Fruit fly (Drosophila melanogaster) whole organism, prepupa: ENCODE measurements around the gene CecB.
A peak's percentile ranks its signal among the peaks of the same experiment; 100 is the strongest.

Source experiments
- CG10631 ChIP-seq: fragments of 200-800 bp; sonication (Bioruptor generic); optimal IDR thresholded peaks from 2 replicates; lab custom pipeline; 2016; ENCODE audit warnings: missing biosample characterization, missing genetic modification characterization
- CG10669 ChIP-seq: fragments of 200-800 bp; sonication (Bioruptor generic); optimal IDR thresholded peaks from 3 replicates; lab custom pipeline; 2018; ENCODE audit warnings: missing biosample characterization, mild to moderate bottlenecking, missing genetic modification characterization, moderate library complexity
- CG11294 ChIP-seq: fragments of 200-800 bp; sonication (Bioruptor generic); IDR thresholded peaks from 2 replicates; pipeline ENCODE4 v1.3.6; 2022; ENCODE audit warnings: missing biosample characterization, missing genetic modification characterization
- CG11762 ChIP-seq: fragments of 200-800 bp; sonication (Bioruptor generic); optimal IDR thresholded peaks from 3 replicates; lab custom pipeline; 2016; ENCODE audit warnings: missing biosample characterization, missing genetic modification characterization; ENCODE audit not compliant: insufficient read depth
- CG15336 ChIP-seq: fragments of 200-800 bp; sonication (Bioruptor generic); IDR thresholded peaks from 2 replicates; pipeline ENCODE4 v1.3.6; 2022; ENCODE audit warnings: missing biosample characterization, missing genetic modification characterization
- CG1621 ChIP-seq: fragments of 200-800 bp; sonication (Bioruptor generic); optimal IDR thresholded peaks from 3 replicates; lab custom pipeline; 2018; ENCODE audit warnings: missing biosample characterization, mild to moderate bottlenecking, missing genetic modification characterization
- CG16779 ChIP-seq: fragments of 200-800 bp; sonication (Bioruptor generic); optimal IDR thresholded peaks from 3 replicates; lab custom pipeline; 2017; ENCODE audit warnings: missing biosample characterization, mild to moderate bottlenecking, missing genetic modification characterization
- CG3032 ChIP-seq: fragments of 200-800 bp; optimal IDR thresholded peaks from 2 replicates; lab custom pipeline; 2019; ENCODE audit warnings: missing biosample characterization, mild to moderate bottlenecking, missing genetic modification characterization, moderate library complexity
- CG31627 ChIP-seq: fragments of 200-800 bp; sonication (Bioruptor generic); optimal IDR thresholded peaks from 3 replicates; lab custom pipeline; 2016; ENCODE audit warnings: missing biosample characterization, missing genetic modification characterization
- CG32006 ChIP-seq: fragments of 200-800 bp; sonication (Bioruptor generic); optimal IDR thresholded peaks from 3 replicates; lab custom pipeline; 2017; ENCODE audit warnings: missing biosample characterization, mild to moderate bottlenecking, missing genetic modification characterization
- CG34406 ChIP-seq: fragments of 200-800 bp; sonication (Bioruptor generic); optimal IDR thresholded peaks from 3 replicates; lab custom pipeline; 2016; ENCODE audit warnings: missing biosample characterization, missing genetic modification characterization
- CG4318 ChIP-seq: fragments of 200-800 bp; sonication (Bioruptor generic); optimal IDR thresholded peaks from 3 replicates; lab custom pipeline; 2017; ENCODE audit warnings: missing biosample characterization, mild to moderate bottlenecking, missing genetic modification characterization
- CG6163 ChIP-seq: fragments of 200-800 bp; sonication (Bioruptor generic); IDR thresholded peaks from 3 replicates; pipeline ENCODE4 v1.3.6; 2022; ENCODE audit warnings: missing biosample characterization, missing genetic modification characterization
- CG6276 ChIP-seq: fragments of 200-800 bp; sonication (Bioruptor generic); optimal IDR thresholded peaks from 2 replicates; lab custom pipeline; 2017; ENCODE audit warnings: missing biosample characterization, mild to moderate bottlenecking, missing genetic modification characterization
- CG6792 ChIP-seq: fragments of 200-800 bp; sonication (Bioruptor generic); optimal IDR thresholded peaks from 3 replicates; lab custom pipeline; 2016; ENCODE audit warnings: missing biosample characterization, missing genetic modification characterization
- CG6808 ChIP-seq: fragments of 200-800 bp; sonication (Bioruptor generic); optimal IDR thresholded peaks from 3 replicates; lab custom pipeline; 2017; ENCODE audit warnings: missing biosample characterization, missing genetic modification characterization, mild to moderate bottlenecking, moderate library complexity, missing genetic modification reagents
- CG6854 ChIP-seq: fragments of 200-800 bp; sonication (Bioruptor generic); optimal IDR thresholded peaks from 2 replicates; lab custom pipeline; 2017; ENCODE audit warnings: missing biosample characterization, mild to moderate bottlenecking, missing genetic modification characterization
- CG7368 ChIP-seq: fragments of 200-800 bp; sonication (Bioruptor generic); optimal IDR thresholded peaks from 3 replicates; lab custom pipeline; 2016; ENCODE audit warnings: missing biosample characterization, missing genetic modification characterization
- CG8119 ChIP-seq: fragments of 200-800 bp; sonication (Bioruptor generic); IDR thresholded peaks from 3 replicates; pipeline ENCODE4 v1.3.6; 2022; ENCODE audit warnings: missing biosample characterization, missing genetic modification characterization
- CG8319 ChIP-seq: fragments of 200-800 bp; sonication (Bioruptor generic); optimal IDR thresholded peaks from 3 replicates; lab custom pipeline; 2016; ENCODE audit warnings: missing biosample characterization, missing genetic modification characterization
- CG8632 ChIP-seq: fragments of 200-800 bp; sonication (Bioruptor generic); optimal IDR thresholded peaks from 3 replicates; lab custom pipeline; 2016; ENCODE audit warnings: missing biosample characterization, missing genetic modification characterization
- CG9139 ChIP-seq: fragments of 200-800 bp; sonication (Bioruptor generic); optimal IDR thresholded peaks from 3 replicates; lab custom pipeline; 2017; ENCODE audit warnings: missing biosample characterization, mild to moderate bottlenecking, missing genetic modification characterization
- Eip78C ChIP-seq: fragments of 200-800 bp; sonication (Bioruptor generic); peaks from one replicate; lab custom pipeline; 2016; ENCODE audit warnings: missing biosample characterization, missing genetic modification characterization
- Eip93F ChIP-seq: fragments of 200-800 bp; sonication (Bioruptor generic); optimal IDR thresholded peaks from 2 replicates; lab custom pipeline; 2016; ENCODE audit warnings: missing biosample characterization, mild to moderate bottlenecking, missing genetic modification characterization
- Ets21C ChIP-seq: fragments of 200-800 bp; sonication (Bioruptor generic); optimal IDR thresholded peaks from 3 replicates; lab custom pipeline; 2016; ENCODE audit warnings: missing biosample characterization, missing genetic modification characterization
- Ets96B ChIP-seq: fragments of 200-800 bp; optimal IDR thresholded peaks from 2 replicates; lab custom pipeline; 2019; ENCODE audit warnings: missing biosample characterization, mild to moderate bottlenecking, missing genetic modification characterization, moderate library complexity
- Hr38 ChIP-seq: sonication (Bioruptor generic); optimal IDR thresholded peaks from 2 replicates; lab custom pipeline; 2016; ENCODE audit warnings: missing biosample characterization, missing genetic modification characterization
- Hr4 ChIP-seq: fragments of 200-800 bp; sonication (Bioruptor generic); optimal IDR thresholded peaks from 3 replicates; lab custom pipeline; 2016; ENCODE audit warnings: missing biosample characterization, missing genetic modification characterization
- Met ChIP-seq: fragments of 200-800 bp; sonication (Bioruptor generic); optimal IDR thresholded peaks from 3 replicates; lab custom pipeline; 2016; ENCODE audit warnings: missing biosample characterization, missing genetic modification characterization
- OdsH ChIP-seq: fragments of 200-800 bp; sonication (Bioruptor generic); optimal IDR thresholded peaks from 3 replicates; lab custom pipeline; 2016; ENCODE audit warnings: missing biosample characterization, missing genetic modification characterization
- Sox14 ChIP-seq: fragments of 200-800 bp; sonication (Bioruptor generic); optimal IDR thresholded peaks from 3 replicates; lab custom pipeline; 2016; ENCODE audit warnings: missing biosample characterization, missing genetic modification characterization
- Sox15 ChIP-seq: fragments of 200-800 bp; sonication (Bioruptor generic); optimal IDR thresholded peaks from 3 replicates; lab custom pipeline; 2016; ENCODE audit warnings: missing biosample characterization, missing genetic modification characterization
- cyc ChIP-seq: fragments of 200-800 bp; sonication (Bioruptor generic); optimal IDR thresholded peaks from 3 replicates; lab custom pipeline; 2016; ENCODE audit warnings: missing biosample characterization, missing genetic modification characterization
- dac ChIP-seq: fragments of 200-800 bp; sonication (Bioruptor generic); optimal IDR thresholded peaks from 2 replicates; lab custom pipeline; 2017; ENCODE audit warnings: missing biosample characterization, mild to moderate bottlenecking, missing genetic modification characterization
- dsx ChIP-seq: fragments of 200-800 bp; optimal IDR thresholded peaks from 3 replicates; lab custom pipeline; 2019; ENCODE audit warnings: missing biosample characterization, mild to moderate bottlenecking, missing genetic modification characterization, moderate library complexity; ENCODE audit not compliant: poor library complexity, severe bottlenecking
- eg ChIP-seq: fragments of 200-800 bp; sonication (Bioruptor generic); IDR thresholded peaks from 3 replicates; pipeline ENCODE4 v1.3.6; 2022; ENCODE audit warnings: missing biosample characterization, missing genetic modification characterization
- esn ChIP-seq: fragments of 200-800 bp; sonication (Bioruptor generic); optimal IDR thresholded peaks from 2 replicates; lab custom pipeline; 2016; ENCODE audit warnings: missing biosample characterization, mild to moderate bottlenecking, missing genetic modification characterization, moderate library complexity
- fd59A ChIP-seq: fragments of 200-800 bp; sonication (Bioruptor generic); optimal IDR thresholded peaks from 2 replicates; lab custom pipeline; 2017; ENCODE audit warnings: missing biosample characterization, mild to moderate bottlenecking, missing genetic modification characterization, missing genetic modification reagents
- fkh ChIP-seq: fragments of 200-800 bp; sonication (Bioruptor generic); optimal IDR thresholded peaks from 3 replicates; lab custom pipeline; 2017; ENCODE audit warnings: missing biosample characterization, mild to moderate bottlenecking, missing genetic modification characterization, moderate library complexity
- lz ChIP-seq: fragments of 200-800 bp; sonication (Bioruptor generic); optimal IDR thresholded peaks from 3 replicates; lab custom pipeline; 2016; ENCODE audit warnings: missing biosample characterization, missing genetic modification characterization
- net ChIP-seq: fragments of 200-800 bp; sonication (Bioruptor generic); optimal IDR thresholded peaks from 3 replicates; lab custom pipeline; 2016; ENCODE audit warnings: missing biosample characterization, missing genetic modification characterization
- spab ChIP-seq: fragments of 200-800 bp; sonication (Bioruptor generic); optimal IDR thresholded peaks from 2 replicates; lab custom pipeline; 2017; ENCODE audit warnings: missing biosample characterization, mild to moderate bottlenecking, missing genetic modification characterization, missing genetic modification reagents
- ss ChIP-seq, 2 experiments: fragments of 200-800 bp; sonication (Bioruptor generic); optimal IDR thresholded peaks; 2 replicates in 1 of 2; 3 replicates in 1 of 2; lab custom pipeline; 2017 to 2018; ENCODE audit warnings: mild to moderate bottlenecking in 2 of 2, missing biosample characterization in 2 of 2, missing genetic modification characterization in 2 of 2, moderate library complexity in 1 of 2
- topi ChIP-seq: fragments of 200-800 bp; sonication (Bioruptor generic); optimal IDR thresholded peaks from 3 replicates; lab custom pipeline; 2016; ENCODE audit warnings: missing biosample characterization, missing genetic modification characterization
- vri ChIP-seq: fragments of 200-800 bp; sonication (Bioruptor generic); optimal IDR thresholded peaks from 3 replicates; lab custom pipeline; 2016; ENCODE audit warnings: missing biosample characterization, mild to moderate bottlenecking, missing genetic modification characterization

The CecB gene

DNA sequence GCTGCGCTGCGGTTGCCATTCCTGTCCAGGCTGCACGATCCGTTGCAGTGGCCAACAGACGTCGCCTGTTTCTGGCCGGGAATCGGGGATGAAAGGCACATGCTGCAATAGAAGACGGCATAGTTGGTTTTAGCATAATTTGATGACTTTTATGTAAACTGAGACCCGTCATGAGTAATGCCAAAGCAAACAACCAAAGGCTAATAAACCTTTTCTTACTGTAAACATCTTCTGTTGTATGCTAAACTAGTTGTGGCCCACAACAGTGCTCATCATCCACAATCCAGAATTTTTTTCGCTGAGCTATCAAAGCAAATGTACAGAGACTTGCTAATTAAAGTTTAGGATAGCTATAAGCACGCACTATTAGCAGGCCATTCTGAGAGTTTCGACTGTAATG is 14.8 kb downstream of the CecB start:
- TF ChIP-seq CG32006 (GFP tag; lab: Kevin White, UChicago) (no peak), fkh (GFP tag; lab: Kevin White, UChicago) (peak; percentile 85)

DNA sequence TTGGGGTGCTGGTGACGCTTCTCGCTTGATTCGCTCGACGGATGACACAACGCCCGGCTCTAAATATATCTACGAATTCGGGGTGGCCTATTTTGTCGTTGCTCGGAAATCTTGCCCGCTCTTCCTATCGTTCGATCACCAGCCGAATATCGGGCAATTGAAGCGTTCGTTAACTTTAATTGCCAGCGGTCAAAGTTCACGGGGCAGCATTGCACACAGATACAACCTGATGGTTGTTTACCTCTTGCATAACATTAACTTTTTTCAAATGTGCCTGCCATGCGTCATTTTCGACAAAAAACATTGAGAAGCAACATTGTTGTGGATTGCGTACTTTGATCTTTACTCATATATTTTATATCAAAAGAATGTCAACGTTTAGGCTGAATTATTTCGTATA is 15.8 kb downstream of the CecB start:
- TF ChIP-seq CG11762 (no peak), CG31627 (no peak), CG9139 (GFP tag; lab: Kevin White, UChicago) (no peak), CG1621 (tag; lab: Kevin White, UChicago) (no peak), Ets96B (no peak), dsx (GFP tag; lab: Kevin White, UChicago) (no peak), CG10631 (GFP tag; lab: Kevin White, UChicago) (no peak), Eip93F (no peak), CG7368 (GFP tag; lab: Kevin White, UChicago) (no peak), Ets21C (GFP tag; lab: Kevin White, UChicago) (no peak)
- TF ChIP-seq, all 60 proteins: peak for 0

DNA sequence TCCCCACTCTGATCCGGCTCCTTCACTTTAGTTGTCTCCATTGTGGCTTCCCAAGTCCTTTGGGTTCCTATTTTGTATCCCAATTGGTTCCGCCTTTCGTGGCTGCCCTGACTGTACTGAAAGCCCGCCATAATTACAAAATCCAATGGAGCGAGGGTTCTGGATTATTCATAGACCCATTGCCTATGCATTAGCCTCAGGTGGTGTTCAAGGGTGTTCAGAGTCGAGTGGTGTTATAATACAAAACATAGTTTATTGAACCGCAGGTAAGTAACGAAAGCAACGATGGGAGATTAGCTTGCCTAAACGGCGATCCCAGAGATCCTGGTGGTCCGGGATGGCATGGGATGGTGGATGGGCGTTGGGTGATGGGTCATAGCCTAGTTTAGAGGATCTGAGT is 17.5 kb downstream of the CecB start, which contains the start of gene CG15531:
CG15531 (minus strand) TSS at position 101 of the 400 bp plus-strand sequence.
- no peak for TF ChIP-seq CG3032
- TF ChIP-seq fkh (GFP tag; lab: Kevin White, UChicago) = no peak
- no peak for TF ChIP-seq Sox15 (GFP tag; lab: Kevin White, UChicago)
- TF ChIP-seq CG6276 = no peak
- no peak for TF ChIP-seq CG6808 (GFP tag; lab: Kevin White, UChicago)

DNA sequence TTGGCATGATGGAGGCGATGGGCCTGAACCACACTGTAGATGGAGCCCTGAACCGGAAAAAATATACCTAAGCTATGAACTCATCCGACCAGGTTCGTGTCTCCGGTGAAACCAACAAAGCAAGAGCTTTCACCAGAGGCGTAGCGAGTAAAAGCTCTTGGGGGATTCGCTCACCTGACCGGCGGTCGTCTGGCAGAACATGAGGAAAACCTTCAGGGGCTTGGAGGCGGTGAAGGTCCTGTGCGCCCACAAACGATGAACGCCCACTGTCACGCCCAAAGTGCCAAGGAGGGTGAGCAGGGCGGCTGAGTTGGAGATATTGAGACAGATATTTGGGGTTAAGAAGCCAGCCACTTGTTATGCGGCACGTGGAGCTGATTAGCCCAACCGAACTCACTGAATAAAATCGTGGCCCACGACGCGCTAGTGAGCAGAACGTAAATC is 18.0 kb downstream of the CecB start:
- TF ChIP-seq CG16779 (tag; lab: Kevin White, UChicago) (no peak), CG10669 (GFP tag; lab: Kevin White, UChicago) (no peak), spab (GFP tag; lab: Kevin White, UChicago) (no peak), ss (GFP tag; optimal IDR thresholded peaks at IDR 0.05; lab: Kevin White, UChicago) (no peak), CG6163 (GFP tag; lab: Robert Waterston, UW) (peak; percentile 53; the same call in 2 of the 3 replicates), CG11294 (no peak), CG15336 (GFP tag; lab: Robert Waterston, UW) (peak; percentile 34; the same call in 1 of the 2 replicates), esn (peak; percentile 20), CG4318 (no peak), net (GFP tag; lab: Kevin White, UChicago) (no peak), OdsH (GFP tag; lab: Kevin White, UChicago) (peak; percentile 17), dac (GFP tag; lab: Kevin White, UChicago) (no peak), CG31627 (peak; percentile 49), fkh (GFP tag; lab: Kevin White, UChicago) (no peak), CG9139 (GFP tag; lab: Kevin White, UChicago) (no peak), vri (GFP tag; lab: Kevin White, UChicago) (no peak), Hr38 (no peak), Ets96B (no peak), dsx (GFP tag; lab: Kevin White, UChicago) (no peak), CG6792 (GFP tag; lab: Kevin White, UChicago) (no peak), lz (GFP tag; lab: Kevin White, UChicago) (peak; percentile 44), Met (GFP tag; lab: Kevin White, UChicago) (no peak), eg (GFP tag; lab: Robert Waterston, UW) (peak; percentile 68), Eip78C (GFP tag; lab: Kevin White, UChicago) (no peak), fd59A (GFP tag; lab: Kevin White, UChicago) (no peak), CG34406 (GFP tag; lab: Kevin White, UChicago) (no peak), cyc (no peak), CG32006 (GFP tag; lab: Kevin White, UChicago) (peak; percentile 23), CG10631 (GFP tag; lab: Kevin White, UChicago) (peak; percentile 29), CG8632 (no peak), topi (GFP tag; lab: Kevin White, UChicago) (no peak), CG6854 (GFP tag; lab: Kevin White, UChicago) (no peak), CG8319 (no peak), Hr4 (GFP tag; lab: Kevin White, UChicago) (no peak), CG11762 (no peak), CG7368 (GFP tag; lab: Kevin White, UChicago) (no peak), Sox14 (GFP tag; lab: Kevin White, UChicago) (peak; percentile 23), CG8119 (GFP tag; lab: Robert Waterston, UW) (no peak; the same call in 2 of the 3 replicates)
